Worm (Caenorhabditis elegans) whole organism, L4 larva: Measurements from ENCODE around the gene grl-7.

Source experiments
- D1046.2 ChIP-seq: fragments of 200-800 bp; sonication (Bioruptor generic); IDR thresholded peaks from 2 replicates; pipeline ENCODE4 v1.3.6; 2022; ENCODE audit warnings: missing genetic modification characterization, missing compliant biosample characterization
- F10B5.3 ChIP-seq: sonication (generic microtip); optimal IDR thresholded peaks from 2 replicates; lab custom pipeline; 2016; ENCODE audit warnings: mild to moderate bottlenecking, missing genetic modification characterization, missing compliant biosample characterization
- F26F4.8 ChIP-seq: fragments of 200-800 bp; sonication (Bioruptor generic); conservative IDR thresholded peaks from 2 replicates; pipeline ENCODE4 v1.3.6; 2022; ENCODE audit warnings: missing genetic modification characterization, missing compliant biosample characterization
- F37D6.2 ChIP-seq: sonication (generic microtip); optimal IDR thresholded peaks from 2 replicates; lab custom pipeline; 2016; ENCODE audit warnings: mild to moderate bottlenecking, missing genetic modification characterization, missing compliant biosample characterization
- Y48G9A.11 ChIP-seq: fragments of 200-800 bp; sonication (Bioruptor generic); IDR thresholded peaks from 2 replicates; pipeline ENCODE4 v1.3.6; 2022; ENCODE audit warnings: missing genetic modification reagents, missing genetic modification characterization, missing compliant biosample characterization
- Y75B8A.6 ChIP-seq: fragments of 200-800 bp; sonication (Bioruptor generic); IDR thresholded peaks from 2 replicates; pipeline ENCODE4 v1.3.6; 2022; ENCODE audit warnings: missing genetic modification reagents, missing genetic modification characterization, missing compliant biosample characterization
- ZK337.2 ChIP-seq: fragments of 200-800 bp; sonication (Bioruptor generic); IDR thresholded peaks from 2 replicates; pipeline ENCODE4 v1.3.6; 2022; ENCODE audit warnings: missing genetic modification reagents, missing genetic modification characterization, missing compliant biosample characterization
- aha-1 ChIP-seq: fragments of 150-350 bp; peaks from one replicate; lab custom pipeline; 2014; ENCODE audit warnings: missing biosample characterization, missing genetic modification characterization
- arid-1 ChIP-seq: fragments of 200-800 bp; sonication (Bioruptor generic); conservative IDR thresholded peaks from 2 replicates; pipeline ENCODE4 v1.3.6; 2022; ENCODE audit warnings: missing genetic modification reagents, missing genetic modification characterization, missing compliant biosample characterization
- ceh-20 ChIP-seq: fragments of 200-800 bp; sonication (Bioruptor generic); IDR thresholded peaks from 2 replicates; pipeline ENCODE4 v1.3.6; 2022; ENCODE audit warnings: missing genetic modification reagents, missing genetic modification characterization, missing compliant biosample characterization
- ceh-32 ChIP-seq: sonication (generic microtip); optimal IDR thresholded peaks from 2 replicates; lab custom pipeline; 2016; ENCODE audit warnings: mild to moderate bottlenecking, missing genetic modification characterization, missing compliant biosample characterization; ENCODE audit not compliant: poor library complexity
- ces-1 ChIP-seq: fragments of 150-350 bp; sonication (generic microtip); optimal IDR thresholded peaks from 4 replicates; lab custom pipeline; 2014; ENCODE audit warnings: missing biosample characterization, missing genetic modification reagents, missing genetic modification characterization
- daf-12 ChIP-seq: fragments of 150-350 bp; optimal IDR thresholded peaks from 2 replicates; lab custom pipeline; 2014; ENCODE audit warnings: missing biosample characterization, missing genetic modification reagents, missing genetic modification characterization
- daf-19 ChIP-seq: fragments of 200-800 bp; sonication (Bioruptor generic); conservative IDR thresholded peaks from 2 replicates; pipeline ENCODE4 v1.3.6; 2022; ENCODE audit warnings: missing genetic modification characterization, missing compliant biosample characterization
- dmd-6 ChIP-seq: fragments of 200-800 bp; sonication (Bioruptor generic); IDR thresholded peaks from 2 replicates; pipeline ENCODE4 v1.3.6; 2022; ENCODE audit warnings: missing genetic modification reagents, missing genetic modification characterization, missing compliant biosample characterization
- dmd-9 ChIP-seq: fragments of 200-800 bp; sonication (Bioruptor generic); IDR thresholded peaks from 2 replicates; pipeline ENCODE4 v1.3.6; 2022; ENCODE audit warnings: missing genetic modification reagents, missing genetic modification characterization, missing compliant biosample characterization
- dve-1 ChIP-seq: sonication (generic microtip); optimal IDR thresholded peaks from 2 replicates; lab custom pipeline; 2017; ENCODE audit warnings: antibody characterized with exemption, mild to moderate bottlenecking, missing genetic modification characterization, missing compliant biosample characterization; ENCODE audit not compliant: insufficient read depth
- fkh-10 ChIP-seq: fragments of 150-350 bp; optimal IDR thresholded peaks from 2 replicates; lab custom pipeline; 2014; ENCODE audit warnings: missing biosample characterization, missing genetic modification reagents, missing genetic modification characterization
- gei-8 ChIP-seq: fragments of 200-800 bp; sonication (Bioruptor generic); optimal IDR thresholded peaks from 2 replicates; lab custom pipeline; 2018; ENCODE audit warnings: mild to moderate bottlenecking, missing genetic modification characterization, missing compliant biosample characterization
- hmg-1.1 ChIP-seq: fragments of 200-800 bp; sonication (Bioruptor generic); IDR thresholded peaks from 2 replicates; pipeline ENCODE4 v1.3.6; 2022; ENCODE audit warnings: missing genetic modification reagents, missing genetic modification characterization, missing compliant biosample characterization
- lim-7 ChIP-seq: fragments of 200-800 bp; sonication (Bioruptor generic); IDR thresholded peaks from 2 replicates; pipeline ENCODE4 v1.3.6; 2022; ENCODE audit warnings: missing genetic modification characterization, missing compliant biosample characterization
- lin-1 ChIP-seq: fragments of 200-800 bp; sonication (Bioruptor generic); IDR thresholded peaks from 2 replicates; pipeline ENCODE4 v1.3.6; 2022; ENCODE audit warnings: missing genetic modification reagents, missing genetic modification characterization, missing compliant biosample characterization
- lin-13 ChIP-seq: fragments of 150-350 bp; optimal IDR thresholded peaks from 2 replicates; lab custom pipeline; 2014; ENCODE audit warnings: missing biosample characterization, missing genetic modification reagents, missing genetic modification characterization
- lin-15B ChIP-seq: fragments of 150-350 bp; sonication (generic microtip); optimal IDR thresholded peaks from 3 replicates; lab custom pipeline; 2014; ENCODE audit warnings: missing biosample characterization, missing genetic modification characterization
- lin-38 ChIP-seq: fragments of 200-800 bp; sonication (Bioruptor generic); IDR thresholded peaks from 2 replicates; pipeline ENCODE4 v1.3.6; 2022; ENCODE audit warnings: missing genetic modification reagents, missing genetic modification characterization, missing compliant biosample characterization
- lsy-2 ChIP-seq, 2 experiments: fragments of 150-350 bp in 1 of 2; sonication (generic microtip) in 1 of 2; optimal IDR thresholded peaks; 2 replicates each; lab custom pipeline; 2014 to 2017; ENCODE audit warnings: missing biosample characterization in 2 of 2, missing genetic modification characterization in 2 of 2
- madf-9 ChIP-seq: fragments of 200-800 bp; sonication (Bioruptor generic); conservative IDR thresholded peaks from 2 replicates; pipeline ENCODE4 v1.3.6; 2022; ENCODE audit warnings: missing genetic modification reagents, missing genetic modification characterization, missing compliant biosample characterization
- mep-1 ChIP-seq: fragments of 150-350 bp; sonication (generic microtip); optimal IDR thresholded peaks from 3 replicates; lab custom pipeline; 2014; ENCODE audit warnings: missing biosample characterization, missing genetic modification characterization
- mxl-3 ChIP-seq: fragments of 200-800 bp; sonication (Bioruptor generic); optimal IDR thresholded peaks from 2 replicates; lab custom pipeline; 2018; ENCODE audit warnings: mild to moderate bottlenecking, missing genetic modification characterization, missing compliant biosample characterization
- nhr-11 ChIP-seq: fragments of 150-350 bp; optimal IDR thresholded peaks from 2 replicates; lab custom pipeline; 2014; ENCODE audit warnings: missing biosample characterization, missing genetic modification characterization
- nhr-237 ChIP-seq: sonication (generic microtip); optimal IDR thresholded peaks from 2 replicates; lab custom pipeline; 2017; ENCODE audit warnings: missing biosample characterization, missing genetic modification characterization
- pha-4 ChIP-seq, 2 experiments: fragments of 150-350 bp in 1 of 2; fragments of 200-800 bp in 1 of 2; sonication (Bioruptor generic) in 1 of 2; IDR thresholded peaks in 1 of 2; optimal IDR thresholded peaks in 1 of 2; 2 replicates each; pipeline versions ENCODE4 v1.3.6 to Lab custom; 2014 to 2022; ENCODE audit warnings: missing genetic modification characterization in 2 of 2, missing genetic modification reagents in 2 of 2, missing biosample characterization in 1 of 2, missing compliant biosample characterization in 1 of 2
- php-3 ChIP-seq: fragments of 200-800 bp; sonication (Bioruptor generic); IDR thresholded peaks from 2 replicates; pipeline ENCODE4 v1.3.6; 2022; ENCODE audit warnings: missing genetic modification reagents, missing genetic modification characterization, missing compliant biosample characterization
- rbr-2 ChIP-seq: sonication (generic microtip); optimal IDR thresholded peaks from 2 replicates; lab custom pipeline; 2016; ENCODE audit warnings: missing genotype, missing genetic modification characterization, missing compliant biosample characterization
- unc-130 ChIP-seq: sonication (generic microtip); optimal IDR thresholded peaks from 2 replicates; lab custom pipeline; 2016; ENCODE audit warnings: missing genetic modification reagents, missing genetic modification characterization, missing compliant biosample characterization
- zfp-3 ChIP-seq: fragments of 200-800 bp; sonication (Bioruptor generic); conservative IDR thresholded peaks from 2 replicates; pipeline ENCODE4 v1.3.6; 2022; ENCODE audit warnings: missing genetic modification reagents, missing genetic modification characterization, missing compliant biosample characterization
- ztf-11 ChIP-seq: fragments of 150-350 bp; optimal IDR thresholded peaks from 2 replicates; lab custom pipeline; 2014; ENCODE audit warnings: missing biosample characterization, missing genetic modification characterization
- ztf-7 ChIP-seq: fragments of 150-350 bp; optimal IDR thresholded peaks from 2 replicates; lab custom pipeline; 2014; ENCODE audit warnings: missing biosample characterization, missing genetic modification characterization

The grl-7 gene

ce11 chrV:11375150-11375792 is 28.5 kb upstream of the grl-7 start, which contains the start of gene cnb-1 (continued):
- TF ChIP-seq dmd-9 (GFP tag; lab: Robert Waterston, UW) (no peak), rbr-2 (tag; lab: Kevin White, UChicago) (peak; percentile 77), ZK337.2 (GFP tag; lab: Robert Waterston, UW) (peak; percentile 91), dmd-6 (GFP tag; lab: Robert Waterston, UW) (peak; percentile 77), fkh-10 (GFP tag; lab: Kevin White, UChicago) (peak; percentile 54), ceh-32 (tag; lab: Kevin White, UChicago) (no peak), D1046.2 (GFP tag; lab: Robert Waterston, UW) (no peak), lim-7 (GFP tag; lab: Robert Waterston, UW) (no peak), Y75B8A.6 (GFP tag; lab: Robert Waterston, UW) (no peak), F37D6.2 (tag; lab: Kevin White, UChicago) (peak; percentile 31), lsy-2 (tag; optimal IDR thresholded peaks at IDR 0.05; lab: Kevin White, UChicago) (peak in 1 of 2 experiments; percentile 79), nhr-11 (tag; lab: Kevin White, UChicago) (peak; percentile 24), ceh-20 (GFP tag; lab: Robert Waterston, UW) (peak; percentile 57; the same call in 1 of the 2 replicates), nhr-237 (tag; lab: Kevin White, UChicago) (no peak), lin-38 (GFP tag; lab: Robert Waterston, UW) (peak; percentile 29), lin-1 (no peak), mep-1 (peak; percentile 66), ztf-11 (tag; lab: Kevin White, UChicago) (no peak)

DNA sequence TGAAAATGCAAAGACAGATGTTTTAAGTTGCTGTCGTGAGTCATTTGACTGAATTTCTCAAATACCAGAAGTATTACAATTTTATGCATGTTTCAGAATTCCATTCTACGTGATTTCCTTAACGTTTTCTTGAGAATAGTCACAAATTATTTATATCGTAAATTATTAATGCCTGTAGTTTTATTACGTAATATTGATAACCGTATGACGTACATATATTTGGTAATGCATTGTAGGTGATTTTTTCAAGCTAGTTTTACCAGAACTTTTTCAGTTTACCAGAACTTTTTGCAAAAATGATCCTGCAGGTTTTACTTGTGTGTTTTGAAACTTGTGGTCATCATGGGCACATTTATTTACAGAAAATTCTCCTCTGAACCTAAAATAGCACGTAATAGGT is 27.1 kb upstream of the grl-7 start:
- no peak for TF ChIP-seq madf-9
- TF ChIP-seq arid-1, result no peak
- no peak for TF ChIP-seq lin-13 (GFP tag; lab: Kevin White, UChicago)
- TF ChIP-seq ceh-32 (tag; lab: Kevin White, UChicago), result no peak
- TF ChIP-seq gei-8 (GFP tag; lab: Kevin White, UChicago), result no peak
- TF ChIP-seq ces-1 (GFP tag; lab: Kevin White, UChicago), result no peak
- no peak for TF ChIP-seq pha-4 (GFP tag; IDR thresholded peaks at IDR 0.05; lab: Robert Waterston, UW)
- TF ChIP-seq pha-4 (tag; optimal IDR thresholded peaks at IDR 0.05; lab: Kevin White, UChicago), result no peak
- TF ChIP-seq mxl-3, result no peak
- no peak for TF ChIP-seq zfp-3 (GFP tag; lab: Robert Waterston, UW)
- no peak for TF ChIP-seq hmg-1.1 (GFP tag; lab: Robert Waterston, UW)
- no peak for TF ChIP-seq dve-1 (tag; lab: Kevin White, UChicago)
- TF ChIP-seq daf-19 (GFP tag; lab: Robert Waterston, UW), result no peak
- TF ChIP-seq unc-130, result no peak
- no peak for TF ChIP-seq ztf-7 (tag; lab: Kevin White, UChicago)
- no peak for TF ChIP-seq F26F4.8
- TF ChIP-seq rbr-2 (tag; lab: Kevin White, UChicago), result no peak
- TF ChIP-seq lsy-2 (tag; optimal IDR thresholded peaks at IDR 0.05; lab: Kevin White, UChicago), result no peak

- TF ChIP-seq lin-15B (tag; lab: Kevin White, UChicago), result no peak
- no peak for TF ChIP-seq Y48G9A.11 (GFP tag; lab: Robert Waterston, UW)
- no peak for TF ChIP-seq php-3 (GFP tag; lab: Robert Waterston, UW)
- no peak for TF ChIP-seq hmg-1.1 (GFP tag; lab: Robert Waterston, UW)
- TF ChIP-seq daf-12, result no peak
- TF ChIP-seq F10B5.3 (tag; lab: Kevin White, UChicago), result no peak
- TF ChIP-seq pha-4 (GFP tag; IDR thresholded peaks at IDR 0.05; lab: Robert Waterston, UW), result no peak
- TF ChIP-seq pha-4 (tag; optimal IDR thresholded peaks at IDR 0.05; lab: Kevin White, UChicago), result no peak
- TF ChIP-seq aha-1 (tag; lab: Kevin White, UChicago), result peak; percentile 91
Observed at ce11 chrV:11372284-11372878, 25.6 kb upstream of the grl-7 start.
